Fruit fly (Drosophila melanogaster) whole organism, embryonic: Measurements from ENCODE around the gene RpS3.
A peak's percentile ranks its signal among the peaks of the same experiment; 100 is the strongest.

Experiments used
- ATbp ChIP-seq: fragments of 200-800 bp; sonication (Bioruptor generic); optimal IDR thresholded peaks from 2 replicates; lab custom pipeline; 2017; ENCODE audit warnings: missing biosample characterization, mild to moderate bottlenecking, missing genetic modification characterization, missing genetic modification reagents
- Asciz ChIP-seq: fragments of 200-800 bp; sonication (Bioruptor generic); optimal IDR thresholded peaks from 2 replicates; lab custom pipeline; 2017; ENCODE audit warnings: missing biosample characterization, mild to moderate bottlenecking, missing genetic modification characterization, missing genetic modification reagents
- CG10147 ChIP-seq: fragments of 200-800 bp; sonication (Bioruptor generic); optimal IDR thresholded peaks from 2 replicates; lab custom pipeline; 2019; ENCODE audit warnings: missing biosample characterization, mild to moderate bottlenecking, missing genetic modification characterization, moderate library complexity
- CG10565 ChIP-seq: fragments of 200-800 bp; sonication (Bioruptor generic); optimal IDR thresholded peaks from 3 replicates; lab custom pipeline; 2016; ENCODE audit warnings: missing biosample characterization, mild to moderate bottlenecking, missing genetic modification characterization
- CG11696 ChIP-seq: fragments of 200-800 bp; sonication (Bioruptor generic); IDR thresholded peaks from 2 replicates; pipeline ENCODE4 v1.3.6; 2022; ENCODE audit warnings: missing biosample characterization, missing genetic modification characterization
- CG12155 ChIP-seq: fragments of 200-800 bp; sonication (Bioruptor generic); optimal IDR thresholded peaks from 3 replicates; lab custom pipeline; 2016; ENCODE audit warnings: missing biosample characterization, missing genetic modification characterization
- CG12769 ChIP-seq: fragments of 200-800 bp; sonication (Bioruptor generic); optimal IDR thresholded peaks from 2 replicates; lab custom pipeline; 2019; ENCODE audit warnings: missing biosample characterization, mild to moderate bottlenecking, missing genetic modification characterization, moderate library complexity
- CG13287 ChIP-seq: fragments of 200-800 bp; sonication (Bioruptor generic); IDR thresholded peaks from 2 replicates; pipeline ENCODE4 v1.3.6; 2022; ENCODE audit warnings: missing biosample characterization, missing genetic modification characterization; ENCODE audit not compliant: partially characterized antibody
- CG13624 ChIP-seq: fragments of 200-800 bp; sonication (Bioruptor generic); optimal IDR thresholded peaks from 2 replicates; lab custom pipeline; 2016; ENCODE audit warnings: missing biosample characterization, missing genetic modification characterization
- CG13894 ChIP-seq: fragments of 200-800 bp; sonication (Bioruptor generic); optimal IDR thresholded peaks from 3 replicates; lab custom pipeline; 2018; ENCODE audit warnings: missing biosample characterization, mild to moderate bottlenecking, missing genetic modification characterization, moderate library complexity
- CG1529 ChIP-seq: fragments of 200-800 bp; sonication (Bioruptor generic); optimal IDR thresholded peaks from 3 replicates; lab custom pipeline; 2018; ENCODE audit warnings: missing biosample characterization, missing genetic modification characterization
- CG2712 ChIP-seq: fragments of 200-800 bp; optimal IDR thresholded peaks from 3 replicates; lab custom pipeline; 2019; ENCODE audit warnings: missing biosample characterization, mild to moderate bottlenecking, missing genetic modification characterization, moderate library complexity
- CG31224 ChIP-seq: fragments of 200-800 bp; sonication (Bioruptor generic); IDR thresholded peaks from 2 replicates; pipeline ENCODE4 v1.3.6; 2022; ENCODE audit warnings: missing biosample characterization, missing genetic modification characterization
- CG33213 ChIP-seq: fragments of 200-800 bp; sonication (Bioruptor generic); optimal IDR thresholded peaks from 3 replicates; lab custom pipeline; 2016; ENCODE audit warnings: missing biosample characterization, missing genetic modification characterization
- CG34376 ChIP-seq: fragments of 200-800 bp; sonication (Bioruptor generic); optimal IDR thresholded peaks from 2 replicates; lab custom pipeline; 2018; ENCODE audit warnings: missing biosample characterization, mild to moderate bottlenecking, missing genetic modification characterization
- CG34422 ChIP-seq: fragments of 200-800 bp; sonication (Bioruptor generic); IDR thresholded peaks from 3 replicates; pipeline ENCODE4 v1.3.6; 2022; ENCODE audit warnings: missing biosample characterization, missing genetic modification characterization
- CG3726 ChIP-seq: fragments of 200-800 bp; sonication (Bioruptor generic); IDR thresholded peaks from 3 replicates; pipeline ENCODE4, ENCODE4 v1.3.6; 2022; ENCODE audit warnings: missing biosample characterization, missing genetic modification characterization
- CG4360 ChIP-seq: fragments of 200-800 bp; sonication (Bioruptor generic); IDR thresholded peaks from 2 replicates; pipeline ENCODE4 v1.3.6; 2022; ENCODE audit warnings: missing biosample characterization, missing genetic modification characterization
- CG7357 ChIP-seq: fragments of 200-800 bp; sonication (Bioruptor generic); IDR thresholded peaks from 3 replicates; pipeline ENCODE4 v1.3.6; 2022; ENCODE audit warnings: missing biosample characterization, missing genetic modification characterization
- CG8765 ChIP-seq: fragments of 200-800 bp; sonication (Bioruptor generic); IDR thresholded peaks from 2 replicates; pipeline ENCODE4 v1.3.6; 2022; ENCODE audit warnings: missing biosample characterization, missing genetic modification characterization
- CG8944 ChIP-seq: fragments of 200-800 bp; sonication (Bioruptor generic); optimal IDR thresholded peaks from 3 replicates; lab custom pipeline; 2016; ENCODE audit warnings: missing biosample characterization, missing genetic modification characterization
- D19B ChIP-seq: fragments of 200-800 bp; sonication (Bioruptor generic); optimal IDR thresholded peaks from 2 replicates; lab custom pipeline; 2017; ENCODE audit warnings: missing biosample characterization, mild to moderate bottlenecking, missing genetic modification characterization
- GATAe ChIP-seq: fragments of 200-800 bp; sonication (Bioruptor generic); conservative IDR thresholded peaks from 2 replicates; pipeline ENCODE4 v1.3.6; 2022; ENCODE audit warnings: missing biosample characterization, missing genetic modification characterization
- HHEX ChIP-seq: fragments of 200-800 bp; sonication (Bioruptor generic); optimal IDR thresholded peaks from 3 replicates; lab custom pipeline; 2017; ENCODE audit warnings: missing biosample characterization, mild to moderate bottlenecking, missing genetic modification characterization, missing genetic modification reagents
- Hr78 ChIP-seq, 2 experiments: fragments of 200-800 bp in 1 of 2; fragments of >200 bp in 1 of 2; sonication (Bioruptor generic) in 1 of 2; optimal IDR thresholded peaks; 2 replicates each; lab custom pipeline; 2017 to 2019; ENCODE audit warnings: missing biosample characterization in 2 of 2, missing genetic modification characterization in 2 of 2, mild to moderate bottlenecking in 1 of 2, moderate library complexity in 1 of 2
- Lpt ChIP-seq: fragments of >200 bp; optimal IDR thresholded peaks from 2 replicates; lab custom pipeline; 2018; ENCODE audit warnings: missing biosample characterization, missing genetic modification characterization
- Oaz ChIP-seq: fragments of 200-800 bp; sonication (Bioruptor generic); IDR thresholded peaks from 2 replicates; pipeline ENCODE4 v1.3.6; 2022; ENCODE audit warnings: missing biosample characterization, missing genetic modification characterization
- TFAM ChIP-seq: fragments of 200-800 bp; sonication (Bioruptor generic); optimal IDR thresholded peaks from 2 replicates; lab custom pipeline; 2017; ENCODE audit warnings: missing biosample characterization, missing genetic modification characterization, inconsistent platforms
- Trl ChIP-seq, 3 experiments: fragments of >200 bp in 2 of 3; fragments of 200-800 bp in 1 of 3; sonication (Bioruptor generic) in 1 of 3; optimal IDR thresholded peaks; 2 replicates in 1 of 3; 3 replicates in 2 of 3; lab custom pipeline; 2016 to 2017; ENCODE audit warnings: missing biosample characterization in 1 of 3, missing genetic modification characterization in 1 of 3
- ab ChIP-seq: fragments of 200-800 bp; sonication (Bioruptor generic); optimal IDR thresholded peaks from 2 replicates; lab custom pipeline; 2016; ENCODE audit warnings: missing biosample characterization, missing genetic modification characterization
- abd-A ChIP-seq: fragments of 200-800 bp; sonication (Bioruptor generic); optimal IDR thresholded peaks from 3 replicates; lab custom pipeline; 2019; ENCODE audit warnings: missing biosample characterization, mild to moderate bottlenecking, missing genetic modification characterization, moderate library complexity
- az2 ChIP-seq: fragments of 200-800 bp; sonication (Bioruptor generic); optimal IDR thresholded peaks from 3 replicates; lab custom pipeline; 2016; ENCODE audit warnings: missing biosample characterization, missing genetic modification characterization
- bcd ChIP-seq: fragments of 200-800 bp; sonication (Bioruptor generic); optimal IDR thresholded peaks from 2 replicates; lab custom pipeline; 2017; ENCODE audit warnings: missing biosample characterization, mild to moderate bottlenecking, missing genetic modification characterization
- bigmax ChIP-seq: fragments of 200-800 bp; sonication (Bioruptor generic); optimal IDR thresholded peaks from 2 replicates; lab custom pipeline; 2018; ENCODE audit warnings: missing biosample characterization, mild to moderate bottlenecking, missing genetic modification characterization
- bowl ChIP-seq: fragments of 200-800 bp; sonication (Bioruptor generic); IDR thresholded peaks from 2 replicates; pipeline ENCODE4 v1.3.6; 2022; ENCODE audit warnings: missing biosample characterization, missing genetic modification characterization
- chif ChIP-seq, 2 experiments: fragments of 200-800 bp; sonication (Bioruptor generic); optimal IDR thresholded peaks; 3 replicates each; lab custom pipeline; 2016; ENCODE audit warnings: missing biosample characterization in 2 of 2, missing genetic modification characterization in 2 of 2
- chinmo ChIP-seq: fragments of 200-800 bp; sonication (Bioruptor generic); IDR thresholded peaks from 4 replicates; pipeline ENCODE4 v1.3.6; 2022; ENCODE audit warnings: missing biosample characterization, missing genetic modification characterization; ENCODE audit not compliant: partially characterized antibody
- corto ChIP-seq: fragments of 200-800 bp; sonication (Bioruptor generic); optimal IDR thresholded peaks from 2 replicates; lab custom pipeline; 2016; ENCODE audit warnings: missing biosample characterization, mild to moderate bottlenecking, missing genetic modification characterization, moderate library complexity
- dati ChIP-seq: fragments of 200-800 bp; sonication (Bioruptor generic); IDR thresholded peaks from 2 replicates; pipeline ENCODE4 v1.3.6; 2022; ENCODE audit warnings: missing biosample characterization, missing genetic modification characterization
- dpn ChIP-seq, 2 experiments: fragments of 200-800 bp; sonication (Bioruptor generic); optimal IDR thresholded peaks; 3 replicates each; lab custom pipeline; 2016; ENCODE audit warnings: missing biosample characterization in 2 of 2, missing genetic modification characterization in 2 of 2
- fu2 ChIP-seq: fragments of 200-800 bp; sonication (Bioruptor generic); optimal IDR thresholded peaks from 2 replicates; lab custom pipeline; 2016; ENCODE audit warnings: missing biosample characterization, missing genetic modification characterization
- gcm ChIP-seq: fragments of 200-800 bp; sonication (Bioruptor generic); optimal IDR thresholded peaks from 2 replicates; lab custom pipeline; 2019; ENCODE audit warnings: missing biosample characterization, mild to moderate bottlenecking, missing genetic modification characterization, moderate library complexity
- her ChIP-seq: fragments of 200-800 bp; sonication (Bioruptor generic); optimal IDR thresholded peaks from 2 replicates; lab custom pipeline; 2016; ENCODE audit warnings: missing biosample characterization, missing genetic modification characterization
- lola ChIP-seq, 3 experiments: fragments of >200 bp in 2 of 3; fragments of 200-800 bp in 1 of 3; sonication (Bioruptor generic) in 1 of 3; optimal IDR thresholded peaks; 2 replicates each; lab custom pipeline; 2017 to 2019; ENCODE audit warnings: missing biosample characterization in 3 of 3, missing genetic modification characterization in 3 of 3, mild to moderate bottlenecking in 1 of 3, moderate library complexity in 1 of 3
- luna ChIP-seq: fragments of 200-800 bp; sonication (Bioruptor generic); optimal IDR thresholded peaks from 2 replicates; lab custom pipeline; 2016; ENCODE audit warnings: missing biosample characterization, missing genetic modification characterization
- nerfin-1 ChIP-seq: fragments of 200-800 bp; sonication (Bioruptor generic); optimal IDR thresholded peaks from 3 replicates; lab custom pipeline; 2019; ENCODE audit warnings: missing biosample characterization, mild to moderate bottlenecking, missing genetic modification characterization, moderate library complexity
- oc ChIP-seq: fragments of 200-800 bp; sonication (Bioruptor generic); optimal IDR thresholded peaks from 2 replicates; lab custom pipeline; 2018; ENCODE audit warnings: missing biosample characterization, mild to moderate bottlenecking, missing genetic modification characterization, moderate library complexity
- pb ChIP-seq: fragments of 200-800 bp; sonication (Bioruptor generic); optimal IDR thresholded peaks from 3 replicates; lab custom pipeline; 2016; ENCODE audit warnings: missing biosample characterization, missing genetic modification characterization
- run ChIP-seq: fragments of 200-800 bp; sonication (Bioruptor generic); optimal IDR thresholded peaks from 3 replicates; lab custom pipeline; 2018; ENCODE audit warnings: missing biosample characterization, mild to moderate bottlenecking, missing genetic modification characterization
- sens ChIP-seq: fragments of 200-800 bp; sonication (Bioruptor generic); peaks from one replicate; lab custom pipeline; 2016; ENCODE audit warnings: missing biosample characterization, missing genetic modification characterization
- trh ChIP-seq: fragments of 200-800 bp; sonication (Bioruptor generic); optimal IDR thresholded peaks from 2 replicates; lab custom pipeline; 2016; ENCODE audit warnings: missing biosample characterization, missing genetic modification characterization

The RpS3 gene

dm6 chr3R:23383723-23384122 lies 25.1 kb downstream of the RpS3 start (continued):
- no peak for TF ChIP-seq CG8765 (GFP tag; lab: Robert Waterston, UW)
- no peak for TF ChIP-seq lola (GFP tag; optimal IDR thresholded peaks at IDR 0.05; lab: Kevin White, UChicago)
- no peak for TF ChIP-seq bowl (GFP tag; lab: Robert Waterston, UW)
- no peak for TF ChIP-seq D19B (GFP tag; lab: Kevin White, UChicago)
- TF ChIP-seq CG10147, result no peak
- no peak for TF ChIP-seq CG34422
- no peak for TF ChIP-seq CG4360 (GFP tag; lab: Robert Waterston, UW)
- no peak for TF ChIP-seq CG1529 (GFP tag; lab: Kevin White, UChicago)
- TF ChIP-seq abd-A (tag; lab: Kevin White, UChicago), result peak; percentile 70
- TF ChIP-seq dpn (GFP tag; optimal IDR thresholded peaks at IDR 0.05; lab: Kevin White, UChicago), result no peak
- TF ChIP-seq run (tag; lab: Kevin White, UChicago), result no peak
- TF ChIP-seq corto, result no peak
- no peak for TF ChIP-seq luna (GFP tag; lab: Kevin White, UChicago)
- TF ChIP-seq CG10565 (GFP tag; lab: Kevin White, UChicago), result no peak
- no peak for TF ChIP-seq trh (GFP tag; lab: Kevin White, UChicago)
- TF ChIP-seq CG34376 (GFP tag; lab: Kevin White, UChicago), result no peak
- TF ChIP-seq CG13624 (GFP tag; lab: Kevin White, UChicago), result no peak
- no peak for TF ChIP-seq CG11696 (GFP tag; lab: Robert Waterston, UW)
- no peak for TF ChIP-seq CG2712 (tag; lab: Kevin White, UChicago)
- peak; percentile 45 to 64 for TF ChIP-seq Trl (optimal IDR thresholded peaks at IDR 0.05; lab: Kevin White, UChicago)
- TF ChIP-seq Trl (GFP tag; optimal IDR thresholded peaks at IDR 0.05; lab: Kevin White, UChicago), result no peak
- no peak for TF ChIP-seq fu2 (GFP tag; lab: Kevin White, UChicago)
- no peak for TF ChIP-seq ab (GFP tag; lab: Kevin White, UChicago)
- no peak for TF ChIP-seq ATbp (GFP tag; lab: Kevin White, UChicago)
- no peak for TF ChIP-seq GATAe (GFP tag; lab: Robert Waterston, UW)
- TF ChIP-seq CG13894 (tag; lab: Kevin White, UChicago), result peak; percentile 70
- 0 out of 2 replicates have a peak, but pooled peaks have one; percentile 11 for TF ChIP-seq Oaz (GFP tag; lab: Robert Waterston, UW)
- TF ChIP-seq gcm (GFP tag; lab: Kevin White, UChicago), result no peak
- TF ChIP-seq pb (GFP tag; lab: Kevin White, UChicago), result no peak
- no peak for TF ChIP-seq chif (GFP tag; optimal IDR thresholded peaks at IDR 0.05; lab: Kevin White, UChicago)
- no peak for TF ChIP-seq bcd
- no peak for TF ChIP-seq nerfin-1
- no peak for TF ChIP-seq CG12769 (tag; lab: Kevin White, UChicago)
- no peak for TF ChIP-seq Asciz (GFP tag; lab: Kevin White, UChicago)
- no peak for TF ChIP-seq bigmax
- TF ChIP-seq CG13287 (GFP tag; lab: Robert Waterston, UW), result 0 out of 2 replicates have a peak, but pooled peaks have one; percentile 12
- TF ChIP-seq CG12155 (GFP tag; lab: Kevin White, UChicago), result no peak
- no peak for TF ChIP-seq TFAM (GFP tag; lab: Kevin White, UChicago)
- TF ChIP-seq CG7357, result no peak
- TF ChIP-seq CG33213 (GFP tag; lab: Kevin White, UChicago), result no peak
- TF ChIP-seq HHEX (GFP tag; lab: Kevin White, UChicago), result no peak
- no peak for TF ChIP-seq sens (GFP tag; lab: Kevin White, UChicago)
- no peak for TF ChIP-seq Lpt
- no peak for TF ChIP-seq CG8944 (GFP tag; lab: Kevin White, UChicago)
- TF ChIP-seq oc (tag; lab: Kevin White, UChicago), result no peak
- TF ChIP-seq Hr78 (GFP tag; optimal IDR thresholded peaks at IDR 0.05; lab: Kevin White, UChicago), result no peak
- TF ChIP-seq her (GFP tag; lab: Kevin White, UChicago), result no peak
- no peak for TF ChIP-seq az2
- TF ChIP-seq dati (GFP tag; lab: Robert Waterston, UW), result no peak
- TF ChIP-seq chinmo, result 0 out of 4 replicates have a peak, but pooled peaks have one; percentile 8
- TF ChIP-seq CG3726, result no peak
- no peak for TF ChIP-seq CG31224
